Worm (Caenorhabditis elegans) whole organism, L1 larva: ENCODE measurements around the gene F19H6.6.

Experiments used
- C04F5.9 ChIP-seq: sonication (generic microtip); optimal IDR thresholded peaks from 2 replicates; lab custom pipeline; 2016; ENCODE audit warnings: missing genetic modification characterization, missing compliant biosample characterization
- C16A3.4 ChIP-seq: fragments of 150-350 bp; optimal IDR thresholded peaks from 2 replicates; lab custom pipeline; 2014; ENCODE audit warnings: missing biosample characterization, missing genetic modification characterization
- aha-1 ChIP-seq: fragments of 150-350 bp; optimal IDR thresholded peaks from 2 replicates; lab custom pipeline; 2014; ENCODE audit warnings: missing biosample characterization, missing genetic modification characterization
- alr-1 ChIP-seq: fragments of 200-800 bp; sonication (Bioruptor generic); optimal IDR thresholded peaks from 2 replicates; lab custom pipeline; 2018; ENCODE audit warnings: borderline replicate concordance, mild to moderate bottlenecking, missing genetic modification characterization, missing compliant biosample characterization
- aly-2 ChIP-seq: fragments of 150-350 bp; optimal IDR thresholded peaks from 2 replicates; lab custom pipeline; 2014; ENCODE audit warnings: missing biosample characterization, missing genetic modification characterization
- ama-1 ChIP-seq: fragments of 150-350 bp; optimal IDR thresholded peaks from 2 replicates; lab custom pipeline; 2014
- blmp-1 ChIP-seq: fragments of 150-350 bp; optimal IDR thresholded peaks from 2 replicates; lab custom pipeline; 2014; ENCODE audit warnings: missing biosample characterization, missing genetic modification characterization
- ceh-88 ChIP-seq: fragments of 200-800 bp; sonication (Bioruptor generic); IDR thresholded peaks from 2 replicates; pipeline ENCODE4 v1.3.6; 2022; ENCODE audit warnings: missing genetic modification characterization, missing compliant biosample characterization
- ceh-90 ChIP-seq: sonication (generic microtip); optimal IDR thresholded peaks from 2 replicates; lab custom pipeline; 2016; ENCODE audit warnings: missing genetic modification characterization, missing compliant biosample characterization
- dpl-1 ChIP-seq, 3 experiments: fragments of 150-350 bp in 2 of 3; sonication (generic microtip) in 1 of 3; optimal IDR thresholded peaks; 2 replicates each; lab custom pipeline; 2014 to 2017; ENCODE audit warnings: missing biosample characterization in 3 of 3, missing genetic modification characterization in 3 of 3, missing genetic modification reagents in 3 of 3
- efl-1 ChIP-seq, 4 experiments: fragments of 150-350 bp; optimal IDR thresholded peaks in 3 of 4; peaks in 1 of 4; 1 replicate in 1 of 4; 2 replicates in 3 of 4; lab custom pipeline; 2014; ENCODE audit warnings: missing biosample characterization in 2 of 4, missing genetic modification characterization in 2 of 4, missing genetic modification reagents in 2 of 4
- efl-3 ChIP-seq: fragments of 200-800 bp; sonication (Bioruptor generic); optimal IDR thresholded peaks from 2 replicates; lab custom pipeline; 2018; ENCODE audit warnings: mild to moderate bottlenecking, missing genetic modification characterization, missing compliant biosample characterization
- egl-13 ChIP-seq: sonication (generic microtip); optimal IDR thresholded peaks from 2 replicates; lab custom pipeline; 2016; ENCODE audit warnings: missing genotype, missing genetic modification reagents, missing genetic modification characterization, missing compliant biosample characterization
- egl-27 ChIP-seq, 2 experiments: fragments of 150-350 bp in 1 of 2; sonication (generic microtip); optimal IDR thresholded peaks; 3 replicates each; lab custom pipeline; 2017 to 2018; ENCODE audit warnings: missing biosample characterization in 2 of 2, missing genetic modification characterization in 2 of 2, missing genetic modification reagents in 2 of 2
- elt-2 ChIP-seq: sonication (generic microtip); optimal IDR thresholded peaks from 2 replicates; lab custom pipeline; 2016; ENCODE audit warnings: missing genetic modification characterization, mild to moderate bottlenecking, inconsistent platforms, missing compliant biosample characterization, missing genetic modification reagents
- ets-5 ChIP-seq: fragments of 200-800 bp; sonication (Bioruptor generic); IDR thresholded peaks from 2 replicates; pipeline ENCODE4 v1.3.6; 2022; ENCODE audit warnings: missing genetic modification characterization, missing compliant biosample characterization
- fkh-10 ChIP-seq: sonication (generic microtip); optimal IDR thresholded peaks from 2 replicates; lab custom pipeline; 2017; ENCODE audit warnings: missing biosample characterization, missing genetic modification reagents, missing genetic modification characterization
- fkh-4 ChIP-seq: sonication (generic microtip); optimal IDR thresholded peaks from 2 replicates; lab custom pipeline; 2016; ENCODE audit warnings: missing compliant biosample characterization, missing genetic modification characterization, borderline replicate concordance
- hpl-2 ChIP-seq: fragments of 150-350 bp; optimal IDR thresholded peaks from 2 replicates; lab custom pipeline; 2014; ENCODE audit warnings: missing biosample characterization, missing genetic modification reagents, missing genetic modification characterization
- irx-1 ChIP-seq: sonication (generic microtip); optimal IDR thresholded peaks from 2 replicates; lab custom pipeline; 2016; ENCODE audit warnings: missing genetic modification characterization, missing compliant biosample characterization
- isw-1 ChIP-seq: fragments of 200-800 bp; sonication (Bioruptor generic); IDR thresholded peaks from 2 replicates; pipeline ENCODE4 v1.3.6; 2022; ENCODE audit warnings: missing genetic modification characterization, missing compliant biosample characterization
- jun-1 ChIP-seq: fragments of 150-350 bp; optimal IDR thresholded peaks from 2 replicates; lab custom pipeline; 2014; ENCODE audit warnings: missing biosample characterization, missing genetic modification reagents, missing genetic modification characterization
- lin-14 ChIP-seq: fragments of 200-800 bp; sonication (Bioruptor generic); optimal IDR thresholded peaks from 2 replicates; lab custom pipeline; 2018; ENCODE audit warnings: mild to moderate bottlenecking, missing genetic modification characterization, moderate library complexity, missing compliant biosample characterization
- lin-15B ChIP-seq: fragments of 150-350 bp; sonication (generic microtip); optimal IDR thresholded peaks from 3 replicates; lab custom pipeline; 2014; ENCODE audit warnings: missing biosample characterization, missing genetic modification characterization
- lin-35 ChIP-seq, 2 experiments: fragments of 150-350 bp; optimal IDR thresholded peaks; 2 replicates each; lab custom pipeline; 2014; ENCODE audit warnings: missing biosample characterization in 2 of 2, missing genetic modification characterization in 2 of 2, missing genetic modification reagents in 2 of 2
- lin-39 ChIP-seq: fragments of 150-350 bp; optimal IDR thresholded peaks from 2 replicates; lab custom pipeline; 2014; ENCODE audit warnings: missing biosample characterization, missing genetic modification reagents, missing genetic modification characterization
- lir-3 ChIP-seq: sonication (generic microtip); optimal IDR thresholded peaks from 2 replicates; lab custom pipeline; 2016; ENCODE audit warnings: mild to moderate bottlenecking, missing genetic modification characterization, moderate library complexity, missing compliant biosample characterization; ENCODE audit not compliant: poor library complexity
- mab-9 ChIP-seq: fragments of 200-800 bp; sonication (Bioruptor generic); IDR thresholded peaks from 2 replicates; pipeline ENCODE4 v1.3.6; 2022; ENCODE audit warnings: missing genetic modification reagents, missing genetic modification characterization, missing compliant biosample characterization
- mdl-1 ChIP-seq, 2 experiments: fragments of 150-350 bp; optimal IDR thresholded peaks; 2 replicates each; lab custom pipeline; 2014 to 2017; ENCODE audit warnings: missing biosample characterization in 2 of 2, missing genetic modification characterization in 2 of 2, inconsistent platforms in 1 of 2
- mef-2 ChIP-seq: fragments of 150-350 bp; optimal IDR thresholded peaks from 2 replicates; lab custom pipeline; 2014; ENCODE audit warnings: missing biosample characterization, missing genetic modification characterization
- nhr-12 ChIP-seq: sonication (generic microtip); optimal IDR thresholded peaks from 2 replicates; lab custom pipeline; 2017; ENCODE audit warnings: missing biosample characterization, missing genetic modification characterization
- nhr-19 ChIP-seq: fragments of 200-800 bp; sonication (Bioruptor generic); conservative IDR thresholded peaks from 2 replicates; pipeline ENCODE4 v1.3.6; 2022; ENCODE audit warnings: missing genetic modification characterization, missing compliant biosample characterization
- nhr-20 ChIP-seq: sonication (generic microtip); optimal IDR thresholded peaks from 2 replicates; lab custom pipeline; 2016; ENCODE audit warnings: mild to moderate bottlenecking, missing genetic modification characterization, missing compliant biosample characterization
- nhr-237 ChIP-seq: fragments of 150-350 bp; optimal IDR thresholded peaks from 2 replicates; lab custom pipeline; 2014; ENCODE audit warnings: missing biosample characterization, missing genetic modification characterization
- nhr-28 ChIP-seq: fragments of 150-350 bp; optimal IDR thresholded peaks from 2 replicates; lab custom pipeline; 2014; ENCODE audit warnings: missing biosample characterization, missing genetic modification characterization
- nhr-47 ChIP-seq: sonication (generic microtip); optimal IDR thresholded peaks from 2 replicates; lab custom pipeline; 2016; ENCODE audit warnings: mild to moderate bottlenecking, missing genetic modification characterization, moderate library complexity, missing compliant biosample characterization
- nhr-71 ChIP-seq: sonication (generic microtip); optimal IDR thresholded peaks from 2 replicates; lab custom pipeline; 2016; ENCODE audit warnings: mild to moderate bottlenecking, missing genetic modification characterization, moderate library complexity, missing compliant biosample characterization
- nhr-77 ChIP-seq: fragments of 150-350 bp; optimal IDR thresholded peaks from 2 replicates; lab custom pipeline; 2014; ENCODE audit warnings: missing biosample characterization, missing genetic modification characterization
- nhr-90 ChIP-seq: sonication (generic microtip); optimal IDR thresholded peaks from 2 replicates; lab custom pipeline; 2016; ENCODE audit warnings: mild to moderate bottlenecking, missing genetic modification characterization, missing compliant biosample characterization; ENCODE audit not compliant: poor library complexity
- pqm-1 ChIP-seq: sonication (generic microtip); optimal IDR thresholded peaks from 3 replicates; lab custom pipeline; 2017; ENCODE audit warnings: missing biosample characterization, missing genetic modification characterization
- rnt-1 ChIP-seq: sonication (generic microtip); optimal IDR thresholded peaks from 2 replicates; lab custom pipeline; 2016; ENCODE audit warnings: mild to moderate bottlenecking, missing genetic modification characterization, moderate library complexity, missing compliant biosample characterization
- snpc-4 ChIP-seq: fragments of 150-350 bp; optimal IDR thresholded peaks from 2 replicates; lab custom pipeline; 2014; ENCODE audit warnings: missing biosample characterization, missing genetic modification characterization
- sox-4 ChIP-seq: sonication (generic microtip); optimal IDR thresholded peaks from 2 replicates; lab custom pipeline; 2016; ENCODE audit warnings: missing genetic modification characterization, missing compliant biosample characterization
- sptf-1 ChIP-seq: fragments of 150-350 bp; optimal IDR thresholded peaks from 2 replicates; lab custom pipeline; 2014; ENCODE audit warnings: missing biosample characterization, missing genetic modification characterization
- tbx-2 ChIP-seq: sonication (generic microtip); optimal IDR thresholded peaks from 2 replicates; lab custom pipeline; 2016; ENCODE audit warnings: missing genetic modification characterization, missing compliant biosample characterization
- tlp-1 ChIP-seq: fragments of 150-350 bp; optimal IDR thresholded peaks from 2 replicates; lab custom pipeline; 2014; ENCODE audit warnings: missing biosample characterization, missing genetic modification characterization
- unc-130 ChIP-seq: fragments of 150-350 bp; optimal IDR thresholded peaks from 2 replicates; lab custom pipeline; 2017; ENCODE audit warnings: missing biosample characterization, missing genetic modification characterization, inconsistent platforms
- unc-62 ChIP-seq: fragments of 150-350 bp; optimal IDR thresholded peaks from 2 replicates; lab custom pipeline; 2014; ENCODE audit warnings: missing biosample characterization, missing genetic modification reagents, missing genetic modification characterization
- unc-98 ChIP-seq: fragments of 200-800 bp; sonication (Bioruptor generic); IDR thresholded peaks from 2 replicates; pipeline ENCODE4 v1.3.6; 2022; ENCODE audit warnings: missing genetic modification characterization, missing compliant biosample characterization
- vab-15 ChIP-seq: sonication (generic microtip); optimal IDR thresholded peaks from 2 replicates; lab custom pipeline; 2017; ENCODE audit warnings: missing genotype, mild to moderate bottlenecking, missing genetic modification characterization, missing compliant biosample characterization
- zag-1 ChIP-seq: fragments of 150-350 bp; optimal IDR thresholded peaks from 2 replicates; lab custom pipeline; 2014; ENCODE audit warnings: missing biosample characterization, missing genetic modification characterization
- zip-4 ChIP-seq: fragments of 200-800 bp; sonication (Bioruptor generic); optimal IDR thresholded peaks from 2 replicates; lab custom pipeline; 2018; ENCODE audit warnings: mild to moderate bottlenecking, missing genetic modification characterization, moderate library complexity, missing compliant biosample characterization
- ztf-11 ChIP-seq, 2 experiments: sonication (generic microtip); optimal IDR thresholded peaks; 2 replicates each; lab custom pipeline; 2016 to 2017; ENCODE audit warnings: missing genetic modification characterization in 2 of 2, missing biosample characterization in 1 of 2, missing compliant biosample characterization in 1 of 2

F19H6.6 gene

DNA sequence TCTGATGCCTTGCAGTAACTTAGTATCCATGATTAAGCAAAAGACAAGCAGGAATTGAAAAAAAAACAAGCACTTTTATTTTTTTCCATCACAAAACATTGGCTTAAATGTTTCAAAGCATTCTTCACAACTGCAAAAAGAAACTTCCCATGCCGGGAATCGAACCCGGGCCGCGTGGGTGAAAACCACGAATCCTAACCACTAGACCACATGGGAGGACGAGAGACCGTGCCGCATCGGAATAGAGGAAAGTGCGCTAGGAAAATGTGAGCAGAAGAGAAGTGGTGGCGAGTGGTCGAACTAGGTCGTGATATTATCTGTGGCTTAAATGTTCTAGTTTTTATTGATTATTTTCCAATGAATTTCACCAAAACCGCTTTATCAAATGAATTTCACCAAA, 6.9 kb downstream of the F19H6.6 start (continued):
- TF ChIP-seq efl-1 (optimal IDR thresholded peaks at IDR 0.05; lab: Kevin White, UChicago) (peak in 1 of 2 experiments; percentile 11), efl-1 (GFP tag; optimal IDR thresholded peaks at IDR 0.05 in 1 of 2; lab: Kevin White, UChicago) (no peak), ztf-11 (tag; optimal IDR thresholded peaks at IDR 0.05; lab: Kevin White, UChicago) (no peak), dpl-1 (GFP tag; optimal IDR thresholded peaks at IDR 0.05; lab: Kevin White, UChicago) (no peak), efl-3 (no peak), tlp-1 (tag; lab: Kevin White, UChicago) (no peak), snpc-4 (tag; lab: Kevin White, UChicago) (no peak), jun-1 (no peak), vab-15 (tag; lab: Kevin White, UChicago) (no peak), lin-35 (GFP tag; optimal IDR thresholded peaks at IDR 0.05; lab: Kevin White, UChicago) (peak in 1 of 2 experiments; percentile 55), blmp-1 (tag; lab: Kevin White, UChicago) (no peak), alr-1 (tag; lab: Kevin White, UChicago) (no peak), fkh-10 (GFP tag; lab: Kevin White, UChicago) (no peak), sptf-1 (tag; lab: Kevin White, UChicago) (no peak), nhr-19 (GFP tag; lab: Robert Waterston, UW) (peak; percentile 56), aly-2 (tag; lab: Kevin White, UChicago) (no peak), unc-130 (tag; lab: Kevin White, UChicago) (peak; percentile 29), lin-14 (GFP tag; lab: Kevin White, UChicago) (peak; percentile 42), unc-62 (GFP tag; lab: Kevin White, UChicago) (no peak), nhr-90 (peak; percentile 17), nhr-237 (tag; lab: Kevin White, UChicago) (no peak), lin-15B (tag; lab: Kevin White, UChicago) (no peak), nhr-77 (tag; lab: Kevin White, UChicago) (peak; percentile 16), lin-39 (tag; lab: Kevin White, UChicago) (no peak), nhr-12 (no peak), mdl-1 (tag; optimal IDR thresholded peaks at IDR 0.05; lab: Kevin White, UChicago) (peak in 1 of 2 experiments; percentile 45), zip-4 (GFP tag; lab: Kevin White, UChicago) (no peak), irx-1 (tag; lab: Kevin White, UChicago) (peak; percentile 22), unc-98 (GFP tag; lab: Robert Waterston, UW) (no peak), sox-4 (tag; lab: Kevin White, UChicago) (no peak), hpl-2 (GFP tag; lab: Kevin White, UChicago) (no peak), tbx-2 (tag; lab: Kevin White, UChicago) (peak; percentile 26), fkh-4 (no peak), C16A3.4 (peak; percentile 41), pqm-1 (tag; lab: Kevin White, UChicago) (no peak), C04F5.9 (tag; lab: Kevin White, UChicago) (no peak), lir-3 (no peak), egl-27 (tag; optimal IDR thresholded peaks at IDR 0.05; lab: Kevin White, UChicago) (no peak), nhr-71 (tag; lab: Kevin White, UChicago) (peak; percentile 47), zag-1 (no peak), elt-2 (tag; lab: Kevin White, UChicago) (no peak), mef-2 (no peak), nhr-28 (no peak), rnt-1 (tag; lab: Kevin White, UChicago) (peak; percentile 74), aha-1 (no peak), isw-1 (GFP tag; lab: Robert Waterston, UW) (no peak), ets-5 (GFP tag; lab: Robert Waterston, UW) (no peak), ama-1 (lab: Kevin White, UChicago) (no peak), nhr-47 (tag; lab: Kevin White, UChicago) (no peak), ceh-90 (no peak), mab-9 (GFP tag; lab: Robert Waterston, UW) (0 out of 2 replicates have a peak, but pooled peaks have one; percentile 20), egl-13 (tag; lab: Kevin White, UChicago) (no peak), nhr-20 (peak; percentile 29), ceh-88 (GFP tag; lab: Robert Waterston, UW) (peak; percentile 22; the same call in 1 of the 2 replicates)
